Fruit fly (Drosophila melanogaster) whole organism, embryonic: ENCODE results near the gene CG5390.

Experiments used
- Aef1 ChIP-seq: fragments of 200-800 bp; sonication (Bioruptor generic); IDR thresholded peaks from 3 replicates; pipeline ENCODE4 v1.3.6; 2022; ENCODE audit warnings: missing biosample characterization, missing genetic modification characterization
- B-H2 ChIP-seq: fragments of 200-800 bp; sonication (Bioruptor generic); optimal IDR thresholded peaks from 2 replicates; lab custom pipeline; 2018; ENCODE audit warnings: missing biosample characterization, mild to moderate bottlenecking, missing genetic modification characterization
- CG10462 ChIP-seq: fragments of 200-800 bp; sonication (Bioruptor generic); optimal IDR thresholded peaks from 2 replicates; lab custom pipeline; 2016; ENCODE audit warnings: missing biosample characterization, missing genetic modification characterization
- CG12219 ChIP-seq: fragments of 200-800 bp; sonication (Bioruptor generic); optimal IDR thresholded peaks from 3 replicates; lab custom pipeline; 2018; ENCODE audit warnings: missing biosample characterization, mild to moderate bottlenecking, missing genetic modification characterization
- CG12659 ChIP-seq: fragments of 200-800 bp; sonication (Bioruptor generic); optimal IDR thresholded peaks from 3 replicates; lab custom pipeline; 2017; ENCODE audit warnings: mild to moderate bottlenecking, missing biosample characterization, missing genetic modification reagents, missing genetic modification characterization
- CG13287 ChIP-seq: fragments of 200-800 bp; sonication (Bioruptor generic); IDR thresholded peaks from 2 replicates; pipeline ENCODE4 v1.3.6; 2022; ENCODE audit warnings: missing biosample characterization, missing genetic modification characterization; ENCODE audit not compliant: partially characterized antibody
- CG13424 ChIP-seq: fragments of 200-800 bp; sonication (Bioruptor generic); optimal IDR thresholded peaks from 2 replicates; lab custom pipeline; 2019; ENCODE audit warnings: missing biosample characterization, mild to moderate bottlenecking, missing genetic modification characterization, moderate library complexity
- CG14710 ChIP-seq: fragments of 200-800 bp; sonication (Bioruptor generic); optimal IDR thresholded peaks from 3 replicates; lab custom pipeline; 2019; ENCODE audit warnings: missing biosample characterization, mild to moderate bottlenecking, missing genetic modification characterization, moderate library complexity
- CG15514 ChIP-seq: fragments of 200-800 bp; sonication (Bioruptor generic); optimal IDR thresholded peaks from 3 replicates; lab custom pipeline; 2017; ENCODE audit warnings: missing biosample characterization, missing genetic modification characterization, mild to moderate bottlenecking, moderate library complexity, missing genetic modification reagents
- CG1603 ChIP-seq: fragments of 200-800 bp; sonication (Bioruptor generic); optimal IDR thresholded peaks from 2 replicates; lab custom pipeline; 2019; ENCODE audit warnings: missing biosample characterization, mild to moderate bottlenecking, missing genetic modification characterization, moderate library complexity
- CG17359 ChIP-seq: fragments of 200-800 bp; sonication (Bioruptor generic); optimal IDR thresholded peaks from 3 replicates; lab custom pipeline; 2018; ENCODE audit warnings: missing biosample characterization, mild to moderate bottlenecking, missing genetic modification characterization, moderate library complexity
- CG17361 ChIP-seq: fragments of 200-800 bp; sonication (Bioruptor generic); IDR thresholded peaks from 3 replicates; pipeline ENCODE4 v1.3.6; 2022; ENCODE audit warnings: missing biosample characterization, missing genetic modification characterization
- CG17829 ChIP-seq: fragments of 200-800 bp; optimal IDR thresholded peaks from 2 replicates; lab custom pipeline; 2019; ENCODE audit warnings: missing biosample characterization, mild to moderate bottlenecking, missing genetic modification characterization, moderate library complexity
- CG18476 ChIP-seq: fragments of 200-800 bp; sonication (Bioruptor generic); optimal IDR thresholded peaks from 2 replicates; lab custom pipeline; 2016; ENCODE audit warnings: missing biosample characterization, mild to moderate bottlenecking, missing genetic modification characterization
- CG2116 ChIP-seq: fragments of 200-800 bp; sonication (Bioruptor generic); optimal IDR thresholded peaks from 3 replicates; lab custom pipeline; 2018; ENCODE audit warnings: missing biosample characterization, mild to moderate bottlenecking, missing genetic modification characterization
- CG2712 ChIP-seq: fragments of 200-800 bp; optimal IDR thresholded peaks from 3 replicates; lab custom pipeline; 2019; ENCODE audit warnings: missing biosample characterization, mild to moderate bottlenecking, missing genetic modification characterization, moderate library complexity
- CG31365 ChIP-seq: fragments of 200-800 bp; sonication (Bioruptor generic); optimal IDR thresholded peaks from 2 replicates; lab custom pipeline; 2018; ENCODE audit warnings: missing biosample characterization, mild to moderate bottlenecking, missing genetic modification characterization
- CG4617 ChIP-seq: fragments of 200-800 bp; sonication (Bioruptor generic); optimal IDR thresholded peaks from 3 replicates; lab custom pipeline; 2016; ENCODE audit warnings: missing biosample characterization, missing genetic modification characterization, borderline replicate concordance
- CG8388 ChIP-seq: fragments of 200-800 bp; sonication (Bioruptor generic); optimal IDR thresholded peaks from 2 replicates; lab custom pipeline; 2019; ENCODE audit warnings: missing biosample characterization, mild to moderate bottlenecking, missing genetic modification characterization, moderate library complexity
- CG9797 ChIP-seq: fragments of 200-800 bp; sonication (Bioruptor generic); optimal IDR thresholded peaks from 3 replicates; lab custom pipeline; 2018; ENCODE audit warnings: missing biosample characterization, mild to moderate bottlenecking, missing genetic modification characterization
- CG9817 ChIP-seq: fragments of 200-800 bp; sonication (Bioruptor generic); optimal IDR thresholded peaks from 2 replicates; lab custom pipeline; 2018; ENCODE audit warnings: missing biosample characterization, mild to moderate bottlenecking, missing genetic modification characterization, moderate library complexity
- CoRest ChIP-seq: fragments of 200-800 bp; sonication (Bioruptor generic); optimal IDR thresholded peaks from 3 replicates; lab custom pipeline; 2018; ENCODE audit warnings: missing biosample characterization, mild to moderate bottlenecking, missing genetic modification characterization, moderate library complexity
- D19A ChIP-seq: fragments of 200-800 bp; optimal IDR thresholded peaks from 3 replicates; lab custom pipeline; 2019; ENCODE audit warnings: missing biosample characterization, mild to moderate bottlenecking, missing genetic modification characterization, moderate library complexity
- Elba2 ChIP-seq: fragments of 200-800 bp; sonication (Bioruptor generic); optimal IDR thresholded peaks from 3 replicates; lab custom pipeline; 2016; ENCODE audit warnings: missing biosample characterization, missing genetic modification characterization
- Fer3 ChIP-seq: fragments of 200-800 bp; sonication (Bioruptor generic); optimal IDR thresholded peaks from 2 replicates; lab custom pipeline; 2018; ENCODE audit warnings: missing biosample characterization, mild to moderate bottlenecking, missing genetic modification characterization, moderate library complexity
- HLH3B ChIP-seq: fragments of 200-800 bp; sonication (Bioruptor generic); IDR thresholded peaks from 2 replicates; pipeline ENCODE4 v1.3.6; 2022; ENCODE audit warnings: missing biosample characterization, missing genetic modification characterization
- Hand ChIP-seq: fragments of 200-800 bp; sonication (Bioruptor generic); optimal IDR thresholded peaks from 2 replicates; lab custom pipeline; 2017; ENCODE audit warnings: mild to moderate bottlenecking, missing biosample characterization, missing genetic modification reagents, missing genetic modification characterization
- HmgZ ChIP-seq: fragments of 200-800 bp; sonication (Bioruptor generic); optimal IDR thresholded peaks from 2 replicates; lab custom pipeline; 2018; ENCODE audit warnings: missing biosample characterization, mild to moderate bottlenecking, missing genetic modification characterization
- Hr3 ChIP-seq: fragments of 200-800 bp; sonication (Bioruptor generic); optimal IDR thresholded peaks from 3 replicates; lab custom pipeline; 2016; ENCODE audit warnings: missing biosample characterization, missing genetic modification characterization
- MESR4 ChIP-seq: fragments of 200-800 bp; sonication (Bioruptor generic); optimal IDR thresholded peaks from 2 replicates; lab custom pipeline; 2018; ENCODE audit warnings: missing biosample characterization, mild to moderate bottlenecking, missing genetic modification characterization, moderate library complexity
- Nf-YB ChIP-seq: fragments of 200-800 bp; sonication (Bioruptor generic); optimal IDR thresholded peaks from 3 replicates; lab custom pipeline; 2019; ENCODE audit warnings: missing biosample characterization, mild to moderate bottlenecking, missing genetic modification characterization, moderate library complexity
- PHDP ChIP-seq: fragments of 200-800 bp; sonication (Bioruptor generic); optimal IDR thresholded peaks from 3 replicates; lab custom pipeline; 2018; ENCODE audit warnings: missing biosample characterization, mild to moderate bottlenecking, missing genetic modification characterization, moderate library complexity
- Sox100B ChIP-seq: fragments of 200-800 bp; sonication (Bioruptor generic); optimal IDR thresholded peaks from 3 replicates; lab custom pipeline; 2018; ENCODE audit warnings: missing biosample characterization, mild to moderate bottlenecking, missing genetic modification characterization
- Sry-β ChIP-seq: fragments of 200-800 bp; sonication (Bioruptor generic); optimal IDR thresholded peaks from 2 replicates; lab custom pipeline; 2018; ENCODE audit warnings: missing biosample characterization, mild to moderate bottlenecking, missing genetic modification characterization, moderate library complexity
- YL-1 ChIP-seq: fragments of 200-800 bp; sonication (Bioruptor generic); optimal IDR thresholded peaks from 3 replicates; lab custom pipeline; 2017; ENCODE audit warnings: missing biosample characterization, mild to moderate bottlenecking, missing genetic modification characterization
- bsh ChIP-seq, 2 experiments: fragments of 200-800 bp; sonication (Bioruptor generic); optimal IDR thresholded peaks; 2 replicates each; lab custom pipeline; 2017 to 2018; ENCODE audit warnings: mild to moderate bottlenecking in 2 of 2, missing biosample characterization in 2 of 2, missing genetic modification characterization in 2 of 2, moderate library complexity in 1 of 2
- dpn ChIP-seq, 2 experiments: fragments of 200-800 bp; sonication (Bioruptor generic); optimal IDR thresholded peaks; 3 replicates each; lab custom pipeline; 2016; ENCODE audit warnings: missing biosample characterization in 2 of 2, missing genetic modification characterization in 2 of 2
- gfzf ChIP-seq: fragments of 200-800 bp; sonication (Bioruptor generic); optimal IDR thresholded peaks from 2 replicates; lab custom pipeline; 2016; ENCODE audit warnings: missing biosample characterization, mild to moderate bottlenecking, missing genetic modification characterization, moderate library complexity
- mld ChIP-seq: fragments of 200-800 bp; sonication (Bioruptor generic); IDR thresholded peaks from 3 replicates; pipeline ENCODE4 v1.3.6; 2022; ENCODE audit warnings: missing biosample characterization, missing genetic modification characterization; ENCODE audit not compliant: partially characterized antibody
- oc ChIP-seq: fragments of 200-800 bp; sonication (Bioruptor generic); optimal IDR thresholded peaks from 2 replicates; lab custom pipeline; 2018; ENCODE audit warnings: missing biosample characterization, mild to moderate bottlenecking, missing genetic modification characterization, moderate library complexity
- phol ChIP-seq: fragments of 200-800 bp; sonication (Bioruptor generic); optimal IDR thresholded peaks from 3 replicates; lab custom pipeline; 2018; ENCODE audit warnings: missing biosample characterization, mild to moderate bottlenecking, missing genetic modification characterization, moderate library complexity
- psq ChIP-seq: fragments of 200-800 bp; sonication (Bioruptor generic); optimal IDR thresholded peaks from 2 replicates; lab custom pipeline; 2017; ENCODE audit warnings: missing biosample characterization, missing genetic modification characterization
- row ChIP-seq: fragments of 200-800 bp; sonication (Bioruptor generic); IDR thresholded peaks from 3 replicates; pipeline ENCODE4 v1.3.6; 2022; ENCODE audit warnings: missing biosample characterization, missing genetic modification characterization
- sens ChIP-seq: fragments of 200-800 bp; sonication (Bioruptor generic); peaks from one replicate; lab custom pipeline; 2016; ENCODE audit warnings: missing biosample characterization, missing genetic modification characterization
- sug ChIP-seq: fragments of 200-800 bp; optimal IDR thresholded peaks from 2 replicates; lab custom pipeline; 2019; ENCODE audit warnings: missing biosample characterization, mild to moderate bottlenecking, missing genetic modification characterization, moderate library complexity
- tup ChIP-seq: fragments of 200-800 bp; sonication (Bioruptor generic); optimal IDR thresholded peaks from 2 replicates; lab custom pipeline; 2016; ENCODE audit warnings: missing biosample characterization, mild to moderate bottlenecking, missing genetic modification characterization, moderate library complexity
- unpg ChIP-seq: fragments of 200-800 bp; sonication (Bioruptor generic); optimal IDR thresholded peaks from 3 replicates; lab custom pipeline; 2018; ENCODE audit warnings: missing biosample characterization, mild to moderate bottlenecking, missing genetic modification characterization, moderate library complexity

Gene CG5390

dm6 chr2L:10331066-10331847 lies 24.9 kb upstream of the CG5390 start, which contains the start of the genes Schip1 and Cox10:
Gene Schip1, minus strand, starts transcription at chr2L:10331116.
Gene Cox10, plus strand, starts transcription at chr2L:10331471.
- TF ChIP-seq gfzf (GFP tag; lab: Kevin White, UChicago) (peak; percentile 59), CG13424 (tag; lab: Kevin White, UChicago) (peak; percentile 40), YL-1 (peak; percentile 24), mld (GFP tag; lab: Robert Waterston, UW) (no peak), HmgZ (tag; lab: Kevin White, UChicago) (peak; percentile 19), CG9797 (GFP tag; lab: Kevin White, UChicago) (peak; percentile 14), D19A (peak; percentile 53), unpg (GFP tag; lab: Kevin White, UChicago) (peak; percentile 44), CG13287 (GFP tag; lab: Robert Waterston, UW) (no peak), bsh (GFP tag; optimal IDR thresholded peaks at IDR 0.05; lab: Kevin White, UChicago) (peak in 1 of 2 experiments; percentile 29), CG1603 (peak; percentile 10), psq (GFP tag; lab: Kevin White, UChicago) (no peak), Hr3 (peak; percentile 2), CG17829 (tag; lab: Kevin White, UChicago) (peak; percentile 49), CG17359 (peak; percentile 12), CoRest (tag; lab: Kevin White, UChicago) (peak; percentile 56), CG17361 (peak; percentile 26; the same call in 1 of the 3 replicates), CG12659 (peak; percentile 29), CG18476 (GFP tag; lab: Kevin White, UChicago) (no peak), CG31365 (tag; lab: Kevin White, UChicago) (no peak), CG15514 (GFP tag; lab: Kevin White, UChicago) (peak; percentile 26), row (GFP tag; lab: Robert Waterston, UW) (peak; percentile 62), CG2116 (GFP tag; lab: Kevin White, UChicago) (no peak), HLH3B (no peak), Nf-YB (peak; percentile 6), dpn (GFP tag; optimal IDR thresholded peaks at IDR 0.05; lab: Kevin White, UChicago) (peak in 1 of 2 experiments; percentile 16), CG14710 (tag; lab: Kevin White, UChicago) (peak; percentile 46), PHDP (tag; lab: Kevin White, UChicago) (peak; percentile 43), sug (tag; lab: Kevin White, UChicago) (peak; percentile 31), CG4617 (GFP tag; lab: Kevin White, UChicago) (peak; percentile 18), CG8388 (GFP tag; lab: Kevin White, UChicago) (peak; percentile 27), Sry-β (GFP tag; lab: Kevin White, UChicago) (no peak), sens (GFP tag; lab: Kevin White, UChicago) (peak; percentile 59), Fer3 (tag; lab: Kevin White, UChicago) (no peak), CG10462 (GFP tag; lab: Kevin White, UChicago) (no peak), MESR4 (peak; percentile 68), oc (tag; lab: Kevin White, UChicago) (no peak), B-H2 (GFP tag; lab: Kevin White, UChicago) (peak; percentile 5), CG9817 (tag; lab: Kevin White, UChicago) (no peak), Sox100B (GFP tag; lab: Kevin White, UChicago) (peak; percentile 21), phol (tag; lab: Kevin White, UChicago) (peak; percentile 20), Elba2 (GFP tag; lab: Kevin White, UChicago) (no peak), Hand (GFP tag; lab: Kevin White, UChicago) (no peak), tup (GFP tag; lab: Kevin White, UChicago) (no peak), Aef1 (GFP tag; lab: Robert Waterston, UW) (no peak), CG12219 (GFP tag; lab: Kevin White, UChicago) (no peak), CG2712 (tag; lab: Kevin White, UChicago) (peak; percentile 40)
